Worm (Caenorhabditis elegans) whole organism, early embryonic: ENCODE results near the gene ptd-2.

Experiments
- B0310.2 ChIP-seq: sonication (generic microtip); optimal IDR thresholded peaks from 2 replicates; lab custom pipeline; 2016; ENCODE audit warnings: mild to moderate bottlenecking, missing genetic modification characterization, missing compliant biosample characterization
- F13C5.2 ChIP-seq: sonication (generic microtip); optimal IDR thresholded peaks from 2 replicates; lab custom pipeline; 2017; ENCODE audit warnings: mild to moderate bottlenecking, missing genetic modification characterization, inconsistent platforms, missing compliant biosample characterization
- aly-1 ChIP-seq: sonication (generic microtip); optimal IDR thresholded peaks from 2 replicates; lab custom pipeline; 2016; ENCODE audit warnings: missing genetic modification characterization, missing compliant biosample characterization
- ama-1 ChIP-seq: fragments of 150-350 bp; optimal IDR thresholded peaks from 2 replicates; lab custom pipeline; 2014
- ceh-13 ChIP-seq: fragments of 200-800 bp; sonication (Bioruptor generic); optimal IDR thresholded peaks from 2 replicates; lab custom pipeline; 2018; ENCODE audit warnings: mild to moderate bottlenecking, missing genetic modification characterization, missing compliant biosample characterization
- ceh-36 ChIP-seq: sonication (generic microtip); optimal IDR thresholded peaks from 2 replicates; lab custom pipeline; 2016; ENCODE audit warnings: missing genetic modification characterization, inconsistent platforms, missing compliant biosample characterization
- ets-7 ChIP-seq: sonication (generic microtip); optimal IDR thresholded peaks from 2 replicates; lab custom pipeline; 2016; ENCODE audit warnings: missing genotype, missing genetic modification characterization, missing compliant biosample characterization
- flt-1 ChIP-seq: fragments of 200-800 bp; sonication (Bioruptor generic); IDR thresholded peaks from 2 replicates; pipeline ENCODE4 v1.3.6; 2022; ENCODE audit warnings: missing genetic modification characterization, missing compliant biosample characterization
- hmbx-1 ChIP-seq: sonication (generic microtip); optimal IDR thresholded peaks from 2 replicates; lab custom pipeline; 2016; ENCODE audit warnings: mild to moderate bottlenecking, missing genetic modification characterization, missing compliant biosample characterization
- hmg-4 ChIP-seq: fragments of 200-800 bp; sonication (Bioruptor generic); optimal IDR thresholded peaks from 2 replicates; lab custom pipeline; 2018; ENCODE audit warnings: mild to moderate bottlenecking, missing genetic modification characterization, missing compliant biosample characterization
- hnd-1 ChIP-seq: sonication (generic microtip); optimal IDR thresholded peaks from 2 replicates; lab custom pipeline; 2016; ENCODE audit warnings: missing genetic modification characterization, missing compliant biosample characterization
- pes-1 ChIP-seq: fragments of 200-800 bp; sonication (Bioruptor generic); IDR thresholded peaks from 2 replicates; pipeline ENCODE4 v1.3.6; 2022; ENCODE audit warnings: missing genetic modification reagents, missing genetic modification characterization, missing compliant biosample characterization
- scrt-1 ChIP-seq: fragments of 200-800 bp; sonication (Bioruptor generic); IDR thresholded peaks from 2 replicates; pipeline ENCODE4 v1.3.6; 2022; ENCODE audit warnings: missing genetic modification characterization, missing compliant biosample characterization
- sea-1 ChIP-seq: fragments of 200-800 bp; sonication (Bioruptor generic); conservative IDR thresholded peaks from 2 replicates; pipeline ENCODE4 v1.3.6; 2022; ENCODE audit warnings: missing genetic modification characterization, missing compliant biosample characterization
- tbx-11 ChIP-seq: fragments of 200-800 bp; sonication (Bioruptor generic); IDR thresholded peaks from 2 replicates; pipeline ENCODE4 v1.3.6; 2022; ENCODE audit warnings: missing genetic modification characterization, missing compliant biosample characterization
- tbx-37 ChIP-seq: fragments of 200-800 bp; sonication (Bioruptor generic); conservative IDR thresholded peaks from 2 replicates; pipeline ENCODE4 v1.3.6; 2022; ENCODE audit warnings: missing genetic modification reagents, missing genetic modification characterization, missing compliant biosample characterization
- tra-4 ChIP-seq: sonication (generic microtip); optimal IDR thresholded peaks from 2 replicates; lab custom pipeline; 2017; ENCODE audit warnings: missing genetic modification characterization, missing compliant biosample characterization

ptd-2 gene

ce11 chrV:9218214-9218613 is 31.8 kb upstream of the ptd-2 start:
- no peak for TF ChIP-seq flt-1 (GFP tag; lab: Robert Waterston, UW)
- no peak for TF ChIP-seq tbx-11 (GFP tag; lab: Robert Waterston, UW)
- TF ChIP-seq hmg-4 (GFP tag; lab: Kevin White, UChicago): no peak
- no peak for TF ChIP-seq ceh-13 (GFP tag; lab: Kevin White, UChicago)
- no peak for TF ChIP-seq tbx-37 (GFP tag; lab: Robert Waterston, UW)
- no peak for TF ChIP-seq scrt-1 (GFP tag; lab: Robert Waterston, UW)
- TF ChIP-seq ets-7 (tag; lab: Kevin White, UChicago): no peak
- TF ChIP-seq ama-1 (lab: Kevin White, UChicago): no peak
- TF ChIP-seq sea-1 (GFP tag; lab: Robert Waterston, UW): no peak
- TF ChIP-seq hmbx-1 (tag; lab: Kevin White, UChicago): no peak
- TF ChIP-seq tra-4: no peak
- no peak for TF ChIP-seq aly-1 (tag; lab: Kevin White, UChicago)
- TF ChIP-seq F13C5.2 (tag; lab: Kevin White, UChicago): no peak
- no peak for TF ChIP-seq ceh-36 (tag; lab: Kevin White, UChicago)
- no peak for TF ChIP-seq pes-1 (GFP tag; lab: Robert Waterston, UW)
- TF ChIP-seq B0310.2 (tag; lab: Kevin White, UChicago): no peak
- no peak for TF ChIP-seq hnd-1 (tag; lab: Kevin White, UChicago)

- no peak for TF ChIP-seq scrt-1 (GFP tag; lab: Robert Waterston, UW)
- TF ChIP-seq sea-1 (GFP tag; lab: Robert Waterston, UW): no peak
- 0 out of 2 replicates have a peak, but pooled peaks have one; percentile 32 for TF ChIP-seq tbx-11 (GFP tag; lab: Robert Waterston, UW)
Observed at ce11 chrV:9218655-9219389, 31.2 kb upstream of the ptd-2 start.

- TF ChIP-seq scrt-1 (GFP tag; lab: Robert Waterston, UW): no peak
- peak; percentile 44 for TF ChIP-seq ceh-36 (tag; lab: Kevin White, UChicago)
Observed at ce11 chrV:9219390-9219733, 30.7 kb upstream of the ptd-2 start.

ce11 chrV:9220444-9220843 is 29.6 kb upstream of the ptd-2 start:
- peak; percentile 14 for TF ChIP-seq F13C5.2 (tag; lab: Kevin White, UChicago)
- TF ChIP-seq tra-4: no peak

ce11 chrV:9221566-9221965 is 28.5 kb upstream of the ptd-2 start, which contains the start of gene grd-6:
TSS of gene grd-6 (plus strand) at chrV:9221866.
- TF ChIP-seq hmg-4 (GFP tag; lab: Kevin White, UChicago): no peak
- no peak for TF ChIP-seq sea-1 (GFP tag; lab: Robert Waterston, UW)
- TF ChIP-seq flt-1 (GFP tag; lab: Robert Waterston, UW): no peak
- no peak for TF ChIP-seq ceh-13 (GFP tag; lab: Kevin White, UChicago)
- TF ChIP-seq tra-4: no peak
- TF ChIP-seq ets-7 (tag; lab: Kevin White, UChicago): no peak
- TF ChIP-seq ceh-36 (tag; lab: Kevin White, UChicago): no peak
- TF ChIP-seq aly-1 (tag; lab: Kevin White, UChicago): no peak
- no peak for TF ChIP-seq pes-1 (GFP tag; lab: Robert Waterston, UW)
- no peak for TF ChIP-seq hmbx-1 (tag; lab: Kevin White, UChicago)
- no peak for TF ChIP-seq tbx-11 (GFP tag; lab: Robert Waterston, UW)

ce11 chrV:9222819-9223218 is 27.2 kb upstream of the ptd-2 start:
- no peak for TF ChIP-seq hmbx-1 (tag; lab: Kevin White, UChicago)
- TF ChIP-seq hmg-4 (GFP tag; lab: Kevin White, UChicago): no peak
- TF ChIP-seq sea-1 (GFP tag; lab: Robert Waterston, UW): no peak
- TF ChIP-seq ama-1 (lab: Kevin White, UChicago): no peak
- no peak for TF ChIP-seq scrt-1 (GFP tag; lab: Robert Waterston, UW)
- TF ChIP-seq hnd-1 (tag; lab: Kevin White, UChicago): no peak
- TF ChIP-seq tbx-11 (GFP tag; lab: Robert Waterston, UW): no peak
- TF ChIP-seq tra-4: no peak
- TF ChIP-seq F13C5.2 (tag; lab: Kevin White, UChicago): no peak
- no peak for TF ChIP-seq aly-1 (tag; lab: Kevin White, UChicago)
- TF ChIP-seq flt-1 (GFP tag; lab: Robert Waterston, UW): no peak
- no peak for TF ChIP-seq B0310.2 (tag; lab: Kevin White, UChicago)
- TF ChIP-seq tbx-37 (GFP tag; lab: Robert Waterston, UW): no peak
- no peak for TF ChIP-seq ceh-13 (GFP tag; lab: Kevin White, UChicago)
- TF ChIP-seq ets-7 (tag; lab: Kevin White, UChicago): no peak
- TF ChIP-seq pes-1 (GFP tag; lab: Robert Waterston, UW): no peak
- TF ChIP-seq ceh-36 (tag; lab: Kevin White, UChicago): no peak

ce11 chrV:9224377-9224776 is 25.7 kb upstream of the ptd-2 start:
- TF ChIP-seq tra-4 (no peak), pes-1 (GFP tag; lab: Robert Waterston, UW) (no peak), ceh-36 (tag; lab: Kevin White, UChicago) (no peak), F13C5.2 (tag; lab: Kevin White, UChicago) (no peak), tbx-11 (GFP tag; lab: Robert Waterston, UW) (no peak), ama-1 (lab: Kevin White, UChicago) (no peak), ets-7 (tag; lab: Kevin White, UChicago) (no peak), B0310.2 (tag; lab: Kevin White, UChicago) (no peak), flt-1 (GFP tag; lab: Robert Waterston, UW) (no peak), ceh-13 (GFP tag; lab: Kevin White, UChicago) (no peak), scrt-1 (GFP tag; lab: Robert Waterston, UW) (no peak), hmbx-1 (tag; lab: Kevin White, UChicago) (no peak), hnd-1 (tag; lab: Kevin White, UChicago) (no peak), sea-1 (GFP tag; lab: Robert Waterston, UW) (no peak), hmg-4 (GFP tag; lab: Kevin White, UChicago) (no peak), tbx-37 (GFP tag; lab: Robert Waterston, UW) (no peak), aly-1 (tag; lab: Kevin White, UChicago) (no peak)
